Fruit fly (Drosophila melanogaster): ENCODE measurements around the gene LysX.

Gene LysX

dm6 chr3L:1216460-1216859, 21.4 kb upstream of the LysX start (continued):
- peak; percentile 74 for TF ChIP-seq CG10979 (tag; optimal IDR thresholded peaks at IDR 0.05)
- TF ChIP-seq ash1 (GFP tag; optimal IDR thresholded peaks at IDR 0.05): no peak
- no peak for TF ChIP-seq tll (GFP tag; optimal IDR thresholded peaks at IDR 0.05)
- TF ChIP-seq pzg (GFP tag; optimal IDR thresholded peaks at IDR 0.05): no peak
- TF ChIP-seq CG10321 (GFP tag; IDR thresholded peaks at IDR 0.05): no peak
- TF ChIP-seq ci (GFP tag; IDR thresholded peaks at IDR 0.05): peak; percentile 70
- peak; percentile 48 for TF ChIP-seq CG31441 (GFP tag; IDR thresholded peaks at IDR 0.05)
- TF ChIP-seq H15 (GFP tag; IDR thresholded peaks at IDR 0.05): 0 out of 3 replicates have a peak, but pooled peaks have one; percentile 37
- no peak for TF ChIP-seq dati (GFP tag; IDR thresholded peaks at IDR 0.05)
- no peak for TF ChIP-seq Elba2 (GFP tag; optimal IDR thresholded peaks at IDR 0.05)
- peak; percentile 70 for TF ChIP-seq CG11504 (tag; optimal IDR thresholded peaks at IDR 0.05)
- no peak for TF ChIP-seq otp (GFP tag; IDR thresholded peaks at IDR 0.05)
- peak; percentile 18 for TF ChIP-seq CG18476 (GFP tag; optimal IDR thresholded peaks at IDR 0.05)
- peak; percentile 37; the same call in 1 of the 2 replicates for TF ChIP-seq CG11247 (GFP tag; IDR thresholded peaks at IDR 0.05)
- TF ChIP-seq tgo (GFP tag; IDR thresholded peaks at IDR 0.05): no peak
- peak; percentile 50 for TF ChIP-seq D19A (tag; optimal IDR thresholded peaks at IDR 0.05)
- 0 out of 3 replicates have a peak, but pooled peaks have one; percentile 19 for TF ChIP-seq Dbx (GFP tag; IDR thresholded peaks at IDR 0.05)
- TF ChIP-seq fu2 (GFP tag; optimal IDR thresholded peaks at IDR 0.05): no peak
- no peak for TF ChIP-seq kni (GFP tag; optimal IDR thresholded peaks at IDR 0.05)
- TF ChIP-seq hth (optimal IDR thresholded peaks at IDR 0.05): no peak
- peak; percentile 38 for TF ChIP-seq CoRest (tag; optimal IDR thresholded peaks at IDR 0.05)
- peak; percentile 28 for TF ChIP-seq jing (GFP tag; optimal IDR thresholded peaks at IDR 0.05)
- 0 out of 2 replicates have a peak, but pooled peaks have one; percentile 8 for TF ChIP-seq CG4404 (GFP tag; IDR thresholded peaks at IDR 0.05)
- no peak for TF ChIP-seq br (optimal IDR thresholded peaks at IDR 0.05)
- TF ChIP-seq bsh (GFP tag; optimal IDR thresholded peaks at IDR 0.05): peak in 1 of 2 experiments; percentile 69
- TF ChIP-seq tap (tag; optimal IDR thresholded peaks at IDR 0.05): peak; percentile 48
- TF ChIP-seq Ssrp (tag; optimal IDR thresholded peaks at IDR 0.05): peak; percentile 47
- peak; percentile 45; the same call in 1 of the 3 replicates for TF ChIP-seq CG11695 (GFP tag; IDR thresholded peaks at IDR 0.05)
- TF ChIP-seq CG8388 (GFP tag; optimal IDR thresholded peaks at IDR 0.05): peak; percentile 56
- TF ChIP-seq CG2678 (tag; optimal IDR thresholded peaks at IDR 0.05): peak; percentile 60
- TF ChIP-seq CG16863 (GFP tag; optimal IDR thresholded peaks at IDR 0.05): no peak
- TF ChIP-seq Awh (GFP tag; IDR thresholded peaks at IDR 0.05): no peak
- no peak for TF ChIP-seq CG2199 (GFP tag; IDR thresholded peaks at IDR 0.05)
- peak; percentile 58 for TF ChIP-seq lab (GFP tag; optimal IDR thresholded peaks at IDR 0.05)
- no peak for TF ChIP-seq zf30C (GFP tag; optimal IDR thresholded peaks at IDR 0.05)
- no peak for TF ChIP-seq peb (GFP tag; IDR thresholded peaks at IDR 0.05)
- no peak for TF ChIP-seq trh (GFP tag; optimal IDR thresholded peaks at IDR 0.05)
- TF ChIP-seq E2f1 (GFP tag; IDR thresholded peaks at IDR 0.05): peak; percentile 40; the same call in 1 of the 2 replicates
- TF ChIP-seq CG14050 (GFP tag; IDR thresholded peaks at IDR 0.05): no peak
- TF ChIP-seq CG17802 (tag; optimal IDR thresholded peaks at IDR 0.05): no peak
- no peak for TF ChIP-seq CG10565 (GFP tag; optimal IDR thresholded peaks at IDR 0.05)
- no peak for TF ChIP-seq pho (GFP tag; optimal IDR thresholded peaks at IDR 0.05)
- TF ChIP-seq CG6683 (GFP tag; optimal IDR thresholded peaks at IDR 0.05): no peak
- TF ChIP-seq CG5245 (GFP tag; optimal IDR thresholded peaks at IDR 0.05): peak; percentile 55
- TF ChIP-seq Antp (GFP tag; optimal IDR thresholded peaks at IDR 0.05): peak; percentile 20
- TF ChIP-seq ranshi (GFP tag; IDR thresholded peaks at IDR 0.05): peak; percentile 55; the same call in 1 of the 2 replicates
- TF ChIP-seq Fer1 (GFP tag; optimal IDR thresholded peaks at IDR 0.05): no peak
- TF ChIP-seq Nf-YB (GFP tag; optimal IDR thresholded peaks at IDR 0.05): no peak
- TF ChIP-seq CG10274 (GFP tag; optimal IDR thresholded peaks at IDR 0.05): no peak
- peak; percentile 13 for TF ChIP-seq NfI (GFP tag; optimal IDR thresholded peaks at IDR 0.05)
- TF ChIP-seq Dp (GFP tag; optimal IDR thresholded peaks at IDR 0.05): no peak
